Worm (Caenorhabditis elegans): Measurements from ENCODE around the gene ttr-26.

DNA sequence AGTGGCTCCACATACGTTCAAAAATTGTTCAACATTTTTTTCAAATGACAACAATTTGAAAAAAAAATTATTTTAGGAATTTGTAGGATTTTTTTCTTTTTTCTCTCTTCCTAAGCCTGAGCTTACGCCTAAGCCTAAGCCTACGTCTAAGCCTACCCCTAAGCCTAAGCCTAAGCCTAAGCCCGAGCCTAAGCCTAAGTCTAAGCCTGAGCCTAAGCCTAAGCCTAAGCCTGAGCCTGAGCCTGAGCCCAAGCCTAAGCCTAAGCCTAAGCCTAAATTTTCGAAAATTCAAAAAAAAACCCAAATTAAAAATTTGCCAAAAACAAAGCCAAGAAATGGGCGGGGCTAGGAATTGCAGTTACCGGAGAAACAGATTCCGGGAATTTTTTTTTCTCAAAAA, 37.7 kb upstream of the ttr-26 start:
- TF ChIP-seq lin-39 (tag; optimal IDR thresholded peaks at IDR 0.05) = no peak
- no peak for TF ChIP-seq snpc-1.2 (GFP tag; IDR thresholded peaks at IDR 0.05)
- TF ChIP-seq unc-39 (tag; optimal IDR thresholded peaks at IDR 0.05) = no peak
- TF ChIP-seq saeg-2 (GFP tag; IDR thresholded peaks at IDR 0.05) = no peak
- no peak for TF ChIP-seq nhr-111 (GFP tag; optimal IDR thresholded peaks at IDR 0.05)
- TF ChIP-seq php-3 (GFP tag; IDR thresholded peaks at IDR 0.05) = no peak
- TF ChIP-seq unc-130 (GFP tag; optimal IDR thresholded peaks at IDR 0.05) = no peak
- no peak for TF ChIP-seq lin-13 (GFP tag; optimal IDR thresholded peaks at IDR 0.05)
- no peak for TF ChIP-seq hmg-1.1 (GFP tag; IDR thresholded peaks at IDR 0.05)
